Worm (Caenorhabditis elegans) whole organism, early embryonic: ENCODE data around the gene F36D3.5.

Experiments used
- aly-1 ChIP-seq: sonication (generic microtip); optimal IDR thresholded peaks from 2 replicates; lab custom pipeline; 2016; ENCODE audit warnings: missing genetic modification characterization, missing compliant biosample characterization
- ets-7 ChIP-seq: sonication (generic microtip); optimal IDR thresholded peaks from 2 replicates; lab custom pipeline; 2016; ENCODE audit warnings: missing genotype, missing genetic modification characterization, missing compliant biosample characterization
- pes-1 ChIP-seq: fragments of 200-800 bp; sonication (Bioruptor generic); IDR thresholded peaks from 2 replicates; pipeline ENCODE4 v1.3.6; 2022; ENCODE audit warnings: missing genetic modification reagents, missing genetic modification characterization, missing compliant biosample characterization
- tbx-37 ChIP-seq: fragments of 200-800 bp; sonication (Bioruptor generic); conservative IDR thresholded peaks from 2 replicates; pipeline ENCODE4 v1.3.6; 2022; ENCODE audit warnings: missing genetic modification reagents, missing genetic modification characterization, missing compliant biosample characterization

ce11 chrV:16508667-16509066 is 6.4 kb downstream of the F36D3.5 start, which contains the start of gene srr-3:
- TF ChIP-seq aly-1 (tag; lab: Kevin White, UChicago), result no peak
- TF ChIP-seq ets-7 (tag; lab: Kevin White, UChicago), result no peak
- TF ChIP-seq tbx-37 (GFP tag; lab: Robert Waterston, UW), result no peak
- TF ChIP-seq pes-1 (GFP tag; lab: Robert Waterston, UW), result no peak
